Worm (Caenorhabditis elegans): Measurements from ENCODE around the gene srh-109.

The srh-109 gene

DNA sequence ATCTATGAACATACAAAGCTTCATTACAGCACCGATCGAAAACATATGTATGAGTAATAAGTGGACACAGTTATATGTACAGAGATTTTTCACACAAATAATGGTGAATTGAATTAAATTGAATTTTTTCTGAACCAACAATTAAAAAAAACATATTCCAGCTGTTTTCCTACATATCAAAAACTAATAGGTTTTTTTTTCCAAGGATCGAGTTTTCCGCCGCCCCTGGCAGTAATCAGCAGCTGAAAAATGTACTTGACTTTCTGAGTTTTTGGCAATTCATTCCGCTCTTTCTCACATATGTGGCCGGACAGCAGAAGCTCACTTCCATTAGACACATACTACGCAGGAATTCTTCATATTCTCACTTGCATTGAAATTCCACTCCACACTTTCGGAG, 41.8 kb downstream of the srh-109 start, which contains the start of gene srh-174:
srh-174 (plus strand) TSS at position 301 of the 400 bp plus-strand sequence.
- TF ChIP-seq ceh-9 (tag; optimal IDR thresholded peaks at IDR 0.05), result no peak

- TF ChIP-seq ceh-19 (GFP tag; optimal IDR thresholded peaks at IDR 0.05), result no peak
- no peak for TF ChIP-seq ceh-2 (tag; optimal IDR thresholded peaks at IDR 0.05)
Measured at ce11 chrV:17177967-17178366, 42.3 kb downstream of the srh-109 start, which contains the start of gene srsx-1. Gene srsx-1 (minus strand): TSS chrV:17178067.

DNA sequence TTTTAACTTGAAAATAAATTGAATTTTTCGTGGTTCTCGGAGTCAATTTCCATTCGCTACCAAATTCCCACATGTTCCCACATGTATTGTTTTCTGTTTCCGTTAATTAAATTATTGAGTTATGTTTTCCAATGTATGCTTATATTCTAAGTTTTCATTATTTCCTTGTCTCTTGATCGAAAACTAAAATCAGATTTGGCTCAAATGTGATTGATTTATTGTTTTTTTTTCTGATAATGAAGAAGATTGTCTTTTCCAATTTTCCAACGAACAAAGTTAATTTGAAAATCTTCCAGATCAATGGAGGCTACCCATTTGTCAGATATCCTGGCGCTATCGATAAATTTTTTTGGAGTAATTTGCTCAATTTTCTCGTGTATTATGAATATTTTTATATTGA, 46.5 kb downstream of the srh-109 start, which contains the start of gene srbc-25:
srbc-25 (plus strand) TSS at position 301 of the 400 bp plus-strand sequence.
- TF ChIP-seq ceh-30 (tag; optimal IDR thresholded peaks at IDR 0.05), result no peak
- no peak for TF ChIP-seq hlh-6 (tag; optimal IDR thresholded peaks at IDR 0.05)
- no peak for TF ChIP-seq unc-86 (tag; optimal IDR thresholded peaks at IDR 0.05)
- TF ChIP-seq nhr-232 (tag; optimal IDR thresholded peaks at IDR 0.05), result no peak
- no peak for TF ChIP-seq dmd-4 (tag; optimal IDR thresholded peaks at IDR 0.05; ENCODE audit: borderline replicate concordance)
- TF ChIP-seq ttx-3 (tag; optimal IDR thresholded peaks at IDR 0.05), result no peak
- no peak for TF ChIP-seq dve-1 (tag; optimal IDR thresholded peaks at IDR 0.05)
- TF ChIP-seq K09A11.1 (tag; optimal IDR thresholded peaks at IDR 0.05; ENCODE audit: insufficient read depth), result no peak
- no peak for TF ChIP-seq ama-1 (optimal IDR thresholded peaks at IDR 0.05)
- no peak for TF ChIP-seq fkh-6 (tag; optimal IDR thresholded peaks at IDR 0.05)
- no peak for TF ChIP-seq K02D7.2 (tag; optimal IDR thresholded peaks at IDR 0.05)
- TF ChIP-seq ahr-1 (tag; optimal IDR thresholded peaks at IDR 0.05), result no peak
- no peak for TF ChIP-seq hlh-15 (tag; optimal IDR thresholded peaks at IDR 0.05)
- TF ChIP-seq ceh-24 (tag; optimal IDR thresholded peaks at IDR 0.05), result no peak
- TF ChIP-seq elt-2 (tag; optimal IDR thresholded peaks at IDR 0.05), result no peak
- TF ChIP-seq ceh-48 (tag; optimal IDR thresholded peaks at IDR 0.05), result no peak
- no peak for TF ChIP-seq ceh-6 (GFP tag; optimal IDR thresholded peaks at IDR 0.05)
- no peak for TF ChIP-seq nfya-1 (tag; optimal IDR thresholded peaks at IDR 0.05)

ce11 chrV:17171551-17171950, 48.7 kb downstream of the srh-109 start, which contains the start of gene srbc-26:
Gene srbc-26 (plus strand): TSS chrV:17171851.
- TF ChIP-seq pha-4 (tag; optimal IDR thresholded peaks at IDR 0.05), result no peak

ce11 chrV:17170822-17171221, 49.4 kb downstream of the srh-109 start, which contains the start of gene srw-51:
Gene srw-51 (minus strand): TSS chrV:17170922.
- TF ChIP-seq odd-2 (tag; optimal IDR thresholded peaks at IDR 0.05), result no peak
- no peak for TF ChIP-seq unc-42 (tag; optimal IDR thresholded peaks at IDR 0.05)
- no peak for TF ChIP-seq ceh-18 (tag; optimal IDR thresholded peaks at IDR 0.05)
- TF ChIP-seq hlh-6 (tag; optimal IDR thresholded peaks at IDR 0.05), result no peak
- TF ChIP-seq lin-11 (tag; optimal IDR thresholded peaks at IDR 0.05), result no peak
- no peak for TF ChIP-seq nhr-11 (tag; optimal IDR thresholded peaks at IDR 0.05)
- TF ChIP-seq pros-1 (tag; optimal IDR thresholded peaks at IDR 0.05), result no peak
- no peak for TF ChIP-seq ahr-1 (tag; optimal IDR thresholded peaks at IDR 0.05)
- TF ChIP-seq hlh-13 (GFP tag; optimal IDR thresholded peaks at IDR 0.05), result no peak
- TF ChIP-seq nhr-232 (tag; optimal IDR thresholded peaks at IDR 0.05), result no peak
- TF ChIP-seq mec-3 (tag; optimal IDR thresholded peaks at IDR 0.05; ENCODE audit: borderline replicate concordance), result no peak
